Fruit fly (Drosophila melanogaster) whole organism, embryonic: ENCODE results near the gene Wsck.

Experiments
- B-H2 ChIP-seq: fragments of 200-800 bp; sonication (Bioruptor generic); optimal IDR thresholded peaks from 2 replicates; lab custom pipeline; 2018; ENCODE audit warnings: missing biosample characterization, mild to moderate bottlenecking, missing genetic modification characterization
- CG10209 ChIP-seq: fragments of 200-800 bp; sonication (Bioruptor generic); optimal IDR thresholded peaks from 3 replicates; lab custom pipeline; 2017; ENCODE audit warnings: missing biosample characterization, mild to moderate bottlenecking, missing genetic modification characterization, missing genetic modification reagents
- CG10543 ChIP-seq: fragments of 200-800 bp; sonication (Bioruptor generic); optimal IDR thresholded peaks from 3 replicates; lab custom pipeline; 2017; ENCODE audit warnings: missing biosample characterization, mild to moderate bottlenecking, missing genetic modification characterization, moderate library complexity
- CG11398 ChIP-seq: fragments of 200-800 bp; sonication (Bioruptor generic); optimal IDR thresholded peaks from 2 replicates; lab custom pipeline; 2016; ENCODE audit warnings: missing biosample characterization, missing genetic modification characterization
- CG11560 ChIP-seq: fragments of 200-800 bp; sonication (Bioruptor generic); IDR thresholded peaks from 3 replicates; pipeline ENCODE4 v1.3.6; 2022; ENCODE audit warnings: missing biosample characterization, missing genetic modification characterization
- CG12071 ChIP-seq: fragments of 200-800 bp; sonication (Bioruptor generic); optimal IDR thresholded peaks from 3 replicates; lab custom pipeline; 2018; ENCODE audit warnings: missing biosample characterization, mild to moderate bottlenecking, missing genetic modification characterization
- CG12391 ChIP-seq: fragments of 200-800 bp; sonication (Bioruptor generic); optimal IDR thresholded peaks from 3 replicates; lab custom pipeline; 2018; ENCODE audit warnings: missing biosample characterization, mild to moderate bottlenecking, missing genetic modification characterization, moderate library complexity
- CG15011 ChIP-seq: fragments of 200-800 bp; sonication (Bioruptor generic); optimal IDR thresholded peaks from 3 replicates; lab custom pipeline; 2018; ENCODE audit warnings: missing biosample characterization, mild to moderate bottlenecking, missing genetic modification characterization
- CG15696 ChIP-seq: fragments of 200-800 bp; sonication (Bioruptor generic); optimal IDR thresholded peaks from 2 replicates; lab custom pipeline; 2019; ENCODE audit warnings: missing biosample characterization, mild to moderate bottlenecking, missing genetic modification characterization, moderate library complexity
- CG17568 ChIP-seq: fragments of 200-800 bp; sonication (Bioruptor generic); optimal IDR thresholded peaks from 2 replicates; lab custom pipeline; 2018; ENCODE audit warnings: missing biosample characterization, mild to moderate bottlenecking, missing genetic modification characterization, moderate library complexity
- CG2202 ChIP-seq: fragments of 200-800 bp; sonication (Bioruptor generic); optimal IDR thresholded peaks from 2 replicates; lab custom pipeline; 2018; ENCODE audit warnings: missing biosample characterization, mild to moderate bottlenecking, missing genetic modification characterization
- CG2889 ChIP-seq: fragments of 200-800 bp; sonication (Bioruptor generic); IDR thresholded peaks from 3 replicates; pipeline ENCODE4 v1.3.6; 2022; ENCODE audit warnings: missing biosample characterization, missing genetic modification characterization
- CG30020 ChIP-seq: fragments of 200-800 bp; optimal IDR thresholded peaks from 2 replicates; lab custom pipeline; 2019; ENCODE audit warnings: missing biosample characterization, mild to moderate bottlenecking, missing genetic modification characterization, moderate library complexity
- CG30431 ChIP-seq: fragments of 200-800 bp; sonication (Bioruptor generic); optimal IDR thresholded peaks from 2 replicates; lab custom pipeline; 2017; ENCODE audit warnings: missing biosample characterization, missing genetic modification characterization
- CG31388 ChIP-seq: fragments of 200-800 bp; sonication (Bioruptor generic); optimal IDR thresholded peaks from 2 replicates; lab custom pipeline; 2016; ENCODE audit warnings: missing biosample characterization, missing genetic modification characterization
- CG33213 ChIP-seq: fragments of 200-800 bp; sonication (Bioruptor generic); optimal IDR thresholded peaks from 3 replicates; lab custom pipeline; 2016; ENCODE audit warnings: missing biosample characterization, missing genetic modification characterization
- CG4282 ChIP-seq: fragments of 200-800 bp; sonication (Bioruptor generic); optimal IDR thresholded peaks from 2 replicates; lab custom pipeline; 2016; ENCODE audit warnings: missing biosample characterization, missing genetic modification characterization
- CG6791 ChIP-seq: fragments of 200-800 bp; sonication (Bioruptor generic); IDR thresholded peaks from 3 replicates; pipeline ENCODE4 v1.3.6; 2022; ENCODE audit warnings: missing biosample characterization, missing genetic modification characterization; ENCODE audit not compliant: partially characterized antibody
- CG7372 ChIP-seq: fragments of 200-800 bp; sonication (Bioruptor generic); IDR thresholded peaks from 2 replicates; pipeline ENCODE4 v1.3.6; 2022; ENCODE audit warnings: missing biosample characterization, missing genetic modification characterization
- Dref ChIP-seq: fragments of 200-800 bp; sonication (Bioruptor generic); IDR thresholded peaks from 2 replicates; pipeline ENCODE4 v1.3.6; 2022; ENCODE audit warnings: missing biosample characterization, missing genetic modification characterization
- E2f1 ChIP-seq: fragments of 200-800 bp; sonication (Bioruptor generic); IDR thresholded peaks from 2 replicates; pipeline ENCODE4 v1.3.6; 2022; ENCODE audit warnings: missing biosample characterization, missing genetic modification characterization
- Ets97D ChIP-seq: fragments of 200-800 bp; sonication (Bioruptor generic); optimal IDR thresholded peaks from 3 replicates; lab custom pipeline; 2016; ENCODE audit warnings: missing biosample characterization, missing genetic modification characterization
- Fer2 ChIP-seq: fragments of 200-800 bp; sonication (Bioruptor generic); optimal IDR thresholded peaks from 2 replicates; lab custom pipeline; 2018; ENCODE audit warnings: missing biosample characterization, mild to moderate bottlenecking, missing genetic modification characterization, moderate library complexity
- HLHmδ ChIP-seq: fragments of 200-800 bp; sonication (Bioruptor generic); optimal IDR thresholded peaks from 2 replicates; lab custom pipeline; 2018; ENCODE audit warnings: missing biosample characterization, mild to moderate bottlenecking, missing genetic modification characterization, moderate library complexity
- MBD-R2 ChIP-seq: fragments of 200-800 bp; sonication (Bioruptor generic); IDR thresholded peaks from 2 replicates; pipeline ENCODE4 v1.3.6; 2022; ENCODE audit warnings: missing biosample characterization, missing genetic modification characterization
- PHDP ChIP-seq: fragments of 200-800 bp; sonication (Bioruptor generic); optimal IDR thresholded peaks from 3 replicates; lab custom pipeline; 2018; ENCODE audit warnings: missing biosample characterization, mild to moderate bottlenecking, missing genetic modification characterization, moderate library complexity
- Scr ChIP-seq: fragments of 200-800 bp; sonication (Bioruptor generic); IDR thresholded peaks from 2 replicates; pipeline ENCODE4 v1.3.6; 2022; ENCODE audit warnings: missing biosample characterization, missing genetic modification characterization; ENCODE audit not compliant: partially characterized antibody
- ato ChIP-seq: fragments of 200-800 bp; sonication (Bioruptor generic); IDR thresholded peaks from 2 replicates; pipeline ENCODE4 v1.3.6; 2022; ENCODE audit warnings: missing biosample characterization, missing genetic modification characterization; ENCODE audit not compliant: partially characterized antibody
- btn ChIP-seq: fragments of 200-800 bp; sonication (Bioruptor generic); optimal IDR thresholded peaks from 2 replicates; lab custom pipeline; 2016; ENCODE audit warnings: missing biosample characterization, missing genetic modification characterization
- caup ChIP-seq: fragments of 200-800 bp; sonication (Bioruptor generic); optimal IDR thresholded peaks from 3 replicates; lab custom pipeline; 2017; ENCODE audit warnings: missing biosample characterization, mild to moderate bottlenecking, missing genetic modification characterization, moderate library complexity; ENCODE audit not compliant: severe bottlenecking
- chif ChIP-seq, 2 experiments: fragments of 200-800 bp; sonication (Bioruptor generic); optimal IDR thresholded peaks; 3 replicates each; lab custom pipeline; 2016; ENCODE audit warnings: missing biosample characterization in 2 of 2, missing genetic modification characterization in 2 of 2
- dati ChIP-seq: fragments of 200-800 bp; sonication (Bioruptor generic); IDR thresholded peaks from 2 replicates; pipeline ENCODE4 v1.3.6; 2022; ENCODE audit warnings: missing biosample characterization, missing genetic modification characterization
- fd96Cb ChIP-seq: fragments of 200-800 bp; sonication (Bioruptor generic); optimal IDR thresholded peaks from 2 replicates; lab custom pipeline; 2018; ENCODE audit warnings: missing biosample characterization, mild to moderate bottlenecking, missing genetic modification characterization, moderate library complexity
- hbn ChIP-seq: fragments of 200-800 bp; sonication (Bioruptor generic); IDR thresholded peaks from 2 replicates; pipeline ENCODE4 v1.3.6; 2022; ENCODE audit warnings: missing biosample characterization, missing genetic modification characterization; ENCODE audit not compliant: partially characterized antibody
- hkb ChIP-seq, 2 experiments: fragments of 200-800 bp in 1 of 2; fragments of >200 bp in 1 of 2; sonication (Bioruptor generic) in 1 of 2; IDR thresholded peaks in 1 of 2; optimal IDR thresholded peaks in 1 of 2; 2 replicates each; pipeline versions ENCODE4 v1.3.6 to Lab custom; 2017 to 2022; ENCODE audit warnings: missing biosample characterization in 1 of 2, missing genetic modification characterization in 1 of 2
- hth ChIP-seq: fragments of >200 bp; optimal IDR thresholded peaks from 2 replicates; lab custom pipeline; 2017; ENCODE audit warnings: inconsistent platforms
- knrl ChIP-seq: fragments of 200-800 bp; sonication (Bioruptor generic); IDR thresholded peaks from 3 replicates; pipeline ENCODE4 v1.3.6; 2022; ENCODE audit warnings: missing biosample characterization, missing genetic modification characterization; ENCODE audit not compliant: partially characterized antibody
- mld ChIP-seq: fragments of 200-800 bp; sonication (Bioruptor generic); IDR thresholded peaks from 3 replicates; pipeline ENCODE4 v1.3.6; 2022; ENCODE audit warnings: missing biosample characterization, missing genetic modification characterization; ENCODE audit not compliant: partially characterized antibody
- onecut ChIP-seq: fragments of 200-800 bp; sonication (Bioruptor generic); IDR thresholded peaks from 2 replicates; pipeline ENCODE4 v1.3.6; 2022; ENCODE audit warnings: missing biosample characterization, missing genetic modification characterization
- pzg ChIP-seq: fragments of 200-800 bp; sonication (Bioruptor generic); optimal IDR thresholded peaks from 3 replicates; lab custom pipeline; 2018; ENCODE audit warnings: missing biosample characterization, mild to moderate bottlenecking, missing genetic modification characterization, moderate library complexity
- row ChIP-seq: fragments of 200-800 bp; sonication (Bioruptor generic); IDR thresholded peaks from 3 replicates; pipeline ENCODE4 v1.3.6; 2022; ENCODE audit warnings: missing biosample characterization, missing genetic modification characterization
- sc ChIP-seq, 3 experiments: fragments of >200 bp in 2 of 3; fragments of 200-800 bp in 1 of 3; sonication (Bioruptor generic) in 1 of 3; optimal IDR thresholded peaks; 2 replicates in 2 of 3; 3 replicates in 1 of 3; lab custom pipeline; 2017; ENCODE audit warnings: mild to moderate bottlenecking in 1 of 3, missing biosample characterization in 1 of 3, missing genetic modification characterization in 1 of 3, missing genetic modification reagents in 1 of 3
- shn ChIP-seq: fragments of 200-800 bp; sonication (Bioruptor generic); optimal IDR thresholded peaks from 3 replicates; lab custom pipeline; 2016; ENCODE audit warnings: missing biosample characterization, missing genetic modification characterization
- so ChIP-seq: fragments of 200-800 bp; sonication (Bioruptor generic); IDR thresholded peaks from 3 replicates; pipeline ENCODE4 v1.3.6; 2022; ENCODE audit warnings: missing biosample characterization, missing genetic modification characterization
- ssp ChIP-seq: fragments of 200-800 bp; sonication (Bioruptor generic); IDR thresholded peaks from 2 replicates; pipeline ENCODE4 v1.3.6; 2022; ENCODE audit warnings: missing biosample characterization, missing genetic modification characterization
- tgo ChIP-seq: fragments of 200-800 bp; sonication (Bioruptor generic); IDR thresholded peaks from 3 replicates; pipeline ENCODE4 v1.3.6; 2022; ENCODE audit warnings: missing biosample characterization, missing genetic modification characterization
- trem ChIP-seq: fragments of 200-800 bp; optimal IDR thresholded peaks from 3 replicates; lab custom pipeline; 2019; ENCODE audit warnings: missing biosample characterization, mild to moderate bottlenecking, missing genetic modification characterization, moderate library complexity
- vnd ChIP-seq: fragments of 200-800 bp; sonication (Bioruptor generic); IDR thresholded peaks from 3 replicates; pipeline ENCODE4 v1.3.6; 2022; ENCODE audit warnings: missing biosample characterization, missing genetic modification characterization; ENCODE audit not compliant: partially characterized antibody
- zen ChIP-seq: fragments of 200-800 bp; sonication (Bioruptor generic); optimal IDR thresholded peaks from 3 replicates; lab custom pipeline; 2018; ENCODE audit warnings: missing biosample characterization, mild to moderate bottlenecking, missing genetic modification characterization, moderate library complexity

The Wsck gene

DNA sequence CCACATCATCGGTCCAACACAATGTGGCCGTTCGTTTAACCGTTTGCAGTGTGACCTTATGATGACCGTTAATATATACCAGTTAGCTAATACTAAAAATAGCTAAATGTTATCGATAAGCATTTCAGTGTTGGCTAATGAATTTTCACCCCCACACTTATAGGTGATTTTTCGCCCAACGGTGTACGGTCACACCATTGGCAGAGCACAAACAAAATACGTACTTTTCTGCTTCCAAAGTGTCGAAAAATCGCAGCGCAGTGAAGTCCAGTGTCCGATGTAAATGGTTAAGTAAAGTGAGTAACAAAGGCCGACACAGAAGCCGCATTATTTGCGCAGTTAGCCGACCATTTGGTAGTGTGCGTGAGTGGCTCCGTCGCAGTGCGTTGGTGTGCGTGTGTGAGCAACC, 4.4 kb downstream of the Wsck start, which contains the start of the genes Syx18 and atl (continued):
- no peak for TF ChIP-seq CG11560 (tag; lab: Robert Waterston, UW)
- TF ChIP-seq btn (GFP tag; lab: Kevin White, UChicago), result no peak
- TF ChIP-seq CG10209 (GFP tag; lab: Kevin White, UChicago), result no peak
- TF ChIP-seq so, result no peak
- TF ChIP-seq row (GFP tag; lab: Robert Waterston, UW), result 0 out of 3 replicates have a peak, but pooled peaks have one; percentile 9
- TF ChIP-seq CG12071 (GFP tag; lab: Kevin White, UChicago), result no peak
- TF ChIP-seq HLHmδ (GFP tag; lab: Kevin White, UChicago), result no peak
- TF ChIP-seq hkb (optimal IDR thresholded peaks at IDR 0.05; lab: Kevin White, UChicago), result no peak
- TF ChIP-seq hkb (GFP tag; IDR thresholded peaks at IDR 0.05; lab: Robert Waterston, UW), result no peak
- TF ChIP-seq hbn (GFP tag; lab: Robert Waterston, UW), result peak; percentile 36; the same call in 1 of the 2 replicates
- TF ChIP-seq ssp (GFP tag; lab: Robert Waterston, UW), result no peak
- TF ChIP-seq onecut (GFP tag; lab: Robert Waterston, UW), result no peak
- TF ChIP-seq fd96Cb, result no peak
- no peak for TF ChIP-seq sc (optimal IDR thresholded peaks at IDR 0.05; lab: Kevin White, UChicago)
- no peak for TF ChIP-seq sc (GFP tag; optimal IDR thresholded peaks at IDR 0.05; lab: Kevin White, UChicago)
- no peak for TF ChIP-seq CG17568 (GFP tag; lab: Kevin White, UChicago)
- no peak for TF ChIP-seq CG30431
- TF ChIP-seq CG6791 (GFP tag; lab: Robert Waterston, UW), result no peak
- no peak for TF ChIP-seq CG31388
- no peak for TF ChIP-seq tgo (GFP tag; lab: Robert Waterston, UW)
- peak; percentile 38 for TF ChIP-seq CG12391 (tag; lab: Kevin White, UChicago)
- TF ChIP-seq Fer2 (tag; lab: Kevin White, UChicago), result no peak
- TF ChIP-seq Ets97D, result peak; percentile 83
- peak; percentile 17 for TF ChIP-seq shn
- no peak for TF ChIP-seq dati (GFP tag; lab: Robert Waterston, UW)
- no peak for TF ChIP-seq CG15011
- TF ChIP-seq CG2202 (tag; lab: Kevin White, UChicago), result peak; percentile 5
- TF ChIP-seq hth (lab: Kevin White, UChicago), result no peak
- TF ChIP-seq pzg (GFP tag; lab: Kevin White, UChicago), result peak; percentile 99
- no peak for TF ChIP-seq CG4282 (GFP tag; lab: Kevin White, UChicago)
- TF ChIP-seq vnd, result no peak
- TF ChIP-seq CG15696 (tag; lab: Kevin White, UChicago), result no peak
- TF ChIP-seq ato (GFP tag; lab: Robert Waterston, UW), result no peak
- TF ChIP-seq Scr (GFP tag; lab: Robert Waterston, UW), result peak; percentile 31; the same call in 1 of the 2 replicates
- no peak for TF ChIP-seq CG2889 (GFP tag; lab: Robert Waterston, UW)
- TF ChIP-seq trem (tag; lab: Kevin White, UChicago), result peak; percentile 80
- TF ChIP-seq CG30020 (tag; lab: Kevin White, UChicago), result peak; percentile 26
- TF ChIP-seq caup (GFP tag; lab: Kevin White, UChicago), result peak; percentile 23
- peak; percentile 59; the same call in 1 of the 3 replicates for TF ChIP-seq mld (GFP tag; lab: Robert Waterston, UW)
- TF ChIP-seq zen (tag; lab: Kevin White, UChicago), result peak; percentile 58
- TF ChIP-seq CG7372 (GFP tag; lab: Robert Waterston, UW), result no peak
- TF ChIP-seq B-H2, result peak; percentile 30
- peak; percentile 75 for TF ChIP-seq CG33213 (GFP tag; lab: Kevin White, UChicago)
- peak; percentile 92; the same call in 1 of the 2 replicates for TF ChIP-seq MBD-R2
- TF ChIP-seq PHDP (tag; lab: Kevin White, UChicago), result peak; percentile 32
- TF ChIP-seq CG11398 (GFP tag; lab: Kevin White, UChicago), result peak; percentile 1
- TF ChIP-seq Dref (GFP tag; lab: Robert Waterston, UW), result peak; percentile 82
- no peak for TF ChIP-seq E2f1 (GFP tag; lab: Robert Waterston, UW)
- TF ChIP-seq CG10543 (GFP tag; lab: Kevin White, UChicago), result peak; percentile 24
- no peak for TF ChIP-seq chif (GFP tag; optimal IDR thresholded peaks at IDR 0.05; lab: Kevin White, UChicago)
- TF ChIP-seq knrl (GFP tag; lab: Robert Waterston, UW), result peak; percentile 41; the same call in 1 of the 3 replicates
